Worm (Caenorhabditis elegans): Measurements from ENCODE around the gene srd-18.

ce11 chrV:13476350-13476749 is 49.7 kb upstream of the srd-18 start, which contains the start of gene T10G3.8:
- TF ChIP-seq T22C8.4 (GFP tag; IDR thresholded peaks at IDR 0.05) (no peak), flt-1 (GFP tag; IDR thresholded peaks at IDR 0.05) (no peak), tab-1 (GFP tag; IDR thresholded peaks at IDR 0.05) (no peak), ref-1 (GFP tag; conservative IDR thresholded peaks at IDR 0.05) (no peak), med-1 (GFP tag; optimal IDR thresholded peaks at IDR 0.05; ENCODE audit: insufficient read depth) (no peak), ztf-29 (GFP tag; IDR thresholded peaks at IDR 0.05) (no peak), klf-2 (GFP tag; conservative IDR thresholded peaks at IDR 0.05) (no peak), cog-1 (tag; optimal IDR thresholded peaks at IDR 0.05) (no peak)
